Fruit fly (Drosophila melanogaster) whole organism, larva: ENCODE results near the gene CG3397.
"Not testable (repeated sequence)": the region's sequence is repeated elsewhere in the genome, so short reads cannot be mapped to it uniquely, and the experiment has no call there.

Source experiments
- noc ChIP-seq: fragments of 200-800 bp; sonication (Bioruptor generic); optimal IDR thresholded peaks from 3 replicates; lab custom pipeline; 2019; ENCODE audit warnings: missing biosample characterization, mild to moderate bottlenecking, missing genetic modification characterization, moderate library complexity

Gene CG3397

dm6 chr3R:11982547-11982946, 1.8 kb downstream of the CG3397 start:
- no peak for TF ChIP-seq noc

DNA sequence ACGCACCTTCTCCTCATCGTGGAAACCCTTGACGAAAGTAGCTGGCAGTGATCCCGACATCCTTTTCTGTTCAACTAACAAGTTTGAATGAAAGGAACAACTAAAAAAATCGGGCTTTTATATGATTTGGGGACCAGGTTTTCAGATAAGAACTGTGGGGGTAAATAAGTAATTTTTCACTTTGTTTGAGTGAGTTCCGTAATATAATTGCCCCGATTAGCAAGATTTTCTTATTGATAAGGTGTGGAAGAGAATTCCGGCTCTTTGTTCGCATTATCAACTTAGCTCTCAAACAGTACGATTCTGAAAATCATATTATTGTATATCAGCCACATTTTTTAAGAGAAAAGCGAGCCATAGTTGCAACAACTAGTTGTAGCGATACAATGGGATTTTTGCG, 2.4 kb downstream of the CG3397 start, which contains the start of gene CG12224:
Gene CG12224, minus strand, starts transcription at position 101 of the 400 bp plus-strand sequence.
- TF ChIP-seq noc = no peak

dm6 chr3R:11979879-11980571, 4.3 kb downstream of the CG3397 start, which contains the start of gene CG18547:
Gene CG18547, minus strand, starts transcription at chr3R:11980390.
- TF ChIP-seq noc = no peak

DNA sequence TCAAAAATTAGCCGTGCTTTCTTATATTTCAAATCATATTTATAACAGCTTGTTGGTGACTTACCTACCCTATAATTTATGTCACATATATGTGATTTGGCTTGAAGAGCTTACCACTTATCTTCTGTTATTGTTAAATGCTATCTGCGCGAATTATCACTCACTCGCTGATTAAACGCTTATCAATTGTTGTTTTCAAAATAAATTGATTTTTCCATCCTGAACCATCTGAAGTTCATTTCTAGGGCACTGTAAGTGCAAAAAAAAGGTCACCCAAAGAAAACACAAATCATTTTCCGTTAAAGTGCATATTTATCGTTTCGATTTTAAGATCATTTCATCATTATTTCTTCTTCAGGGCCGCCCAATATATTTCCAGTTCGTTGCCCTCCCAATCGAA, 6.1 kb downstream of the CG3397 start:
- TF ChIP-seq noc = no peak

- no peak for TF ChIP-seq noc
These were observed 7.0 kb downstream of the CG3397 start for dm6 chr3R:11977336-11977678.

DNA sequence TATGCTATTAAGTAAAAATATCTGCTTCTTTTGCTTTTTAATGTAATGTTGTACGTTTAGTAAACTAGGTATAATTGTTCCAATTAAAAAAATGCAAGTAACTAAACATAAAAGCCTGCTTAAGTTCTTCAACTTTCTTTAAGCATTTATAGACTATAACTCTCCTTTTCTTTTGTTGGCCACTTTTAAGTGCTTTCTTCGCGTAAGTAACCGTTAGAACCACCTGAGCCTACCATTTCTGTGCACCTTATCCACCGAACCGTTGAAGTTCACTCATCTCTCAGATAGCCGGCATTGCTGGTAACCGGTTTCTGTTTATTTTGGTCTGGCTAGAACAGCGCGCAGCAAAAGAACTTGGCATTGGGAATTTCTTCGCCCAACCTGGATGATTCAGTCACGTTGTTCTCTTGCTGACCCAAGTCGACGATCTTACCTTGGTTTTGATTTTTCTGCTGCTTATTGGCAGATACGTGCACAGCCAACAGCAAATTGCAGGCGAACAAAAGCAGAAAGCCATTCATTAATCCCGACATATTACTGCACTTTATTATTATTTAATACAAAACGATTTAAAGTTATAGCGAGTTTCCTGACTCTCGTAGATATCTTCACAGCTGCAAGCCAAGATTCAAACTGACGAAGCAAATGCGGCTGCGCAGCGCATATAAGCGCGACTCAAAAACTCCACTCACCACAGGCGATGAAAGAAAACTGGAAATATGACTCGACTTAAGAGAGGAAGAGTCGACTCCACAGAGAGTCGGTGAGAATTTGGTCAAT, 7.6 kb downstream of the CG3397 start, which contains the start of gene CG10005:
Gene CG10005, minus strand, starts transcription at position 642 of the 780 bp plus-strand sequence.
- no peak for TF ChIP-seq noc

DNA sequence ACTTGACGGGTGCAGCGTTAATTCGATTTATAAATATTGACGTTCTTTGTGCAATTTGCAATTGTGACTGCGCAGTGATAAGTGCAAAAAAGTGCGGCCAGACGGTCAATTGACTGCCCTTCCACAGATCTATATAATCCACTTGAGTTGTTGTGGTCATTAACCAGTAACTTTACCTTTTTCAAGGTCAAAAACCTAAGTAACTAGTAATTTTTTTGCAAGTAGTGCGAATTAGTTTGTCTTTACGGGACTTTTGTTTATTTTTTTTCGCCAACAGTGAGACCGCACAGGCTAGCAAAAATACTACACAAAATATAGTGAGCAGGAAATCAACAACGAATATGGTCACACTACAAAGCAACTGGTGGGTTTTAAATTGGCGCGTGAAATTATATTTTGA, 9.7 kb downstream of the CG3397 start, which contains the start of gene Tango9:
Gene Tango9, minus strand, starts transcription at position 280 of the 400 bp plus-strand sequence.
- TF ChIP-seq noc = no peak

- no peak for TF ChIP-seq noc
These were observed 10.5 kb downstream of the CG3397 start for dm6 chr3R:11973826-11974225.

DNA sequence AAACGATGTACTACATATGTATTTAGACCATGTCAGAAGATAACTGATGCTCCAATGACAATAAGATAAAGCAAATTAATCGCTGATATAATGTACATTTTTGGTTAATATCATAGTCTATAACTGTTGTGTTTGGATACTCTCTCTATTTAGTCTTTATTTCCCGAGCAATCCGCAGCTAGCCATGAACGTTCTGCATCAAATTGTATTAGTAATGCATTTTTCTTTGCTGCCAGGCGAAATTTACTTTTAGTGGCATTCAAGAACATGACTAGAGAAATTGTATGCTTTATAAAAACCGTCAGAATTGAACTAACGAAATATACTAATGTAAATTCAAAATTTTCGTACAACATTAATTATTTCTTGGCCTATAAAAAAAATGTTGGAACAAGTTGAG, 12.9 kb downstream of the CG3397 start, which contains the start of gene GC2:
Gene GC2, plus strand, starts transcription at position 301 of the 400 bp plus-strand sequence.
- no peak for TF ChIP-seq noc

DNA sequence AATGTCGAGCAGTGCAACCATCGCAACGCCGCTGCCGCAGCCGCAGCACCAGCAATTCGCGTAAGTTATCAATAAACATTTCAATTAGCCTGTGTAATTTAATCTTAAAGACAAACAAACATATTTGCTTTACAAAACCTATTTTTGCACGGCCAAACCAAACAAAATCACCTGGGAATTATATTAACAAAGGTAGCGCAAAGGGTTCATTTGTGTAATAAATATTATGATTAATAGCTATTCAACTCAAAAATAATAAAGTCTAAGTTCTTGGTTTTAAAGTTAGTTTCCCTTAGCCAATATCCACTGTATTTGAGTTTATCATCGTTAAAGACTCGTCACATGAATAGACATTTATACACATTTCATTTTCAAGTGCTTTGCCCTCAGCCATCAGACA, 15.1 kb downstream of the CG3397 start:
- TF ChIP-seq noc = peak; percentile 35

DNA sequence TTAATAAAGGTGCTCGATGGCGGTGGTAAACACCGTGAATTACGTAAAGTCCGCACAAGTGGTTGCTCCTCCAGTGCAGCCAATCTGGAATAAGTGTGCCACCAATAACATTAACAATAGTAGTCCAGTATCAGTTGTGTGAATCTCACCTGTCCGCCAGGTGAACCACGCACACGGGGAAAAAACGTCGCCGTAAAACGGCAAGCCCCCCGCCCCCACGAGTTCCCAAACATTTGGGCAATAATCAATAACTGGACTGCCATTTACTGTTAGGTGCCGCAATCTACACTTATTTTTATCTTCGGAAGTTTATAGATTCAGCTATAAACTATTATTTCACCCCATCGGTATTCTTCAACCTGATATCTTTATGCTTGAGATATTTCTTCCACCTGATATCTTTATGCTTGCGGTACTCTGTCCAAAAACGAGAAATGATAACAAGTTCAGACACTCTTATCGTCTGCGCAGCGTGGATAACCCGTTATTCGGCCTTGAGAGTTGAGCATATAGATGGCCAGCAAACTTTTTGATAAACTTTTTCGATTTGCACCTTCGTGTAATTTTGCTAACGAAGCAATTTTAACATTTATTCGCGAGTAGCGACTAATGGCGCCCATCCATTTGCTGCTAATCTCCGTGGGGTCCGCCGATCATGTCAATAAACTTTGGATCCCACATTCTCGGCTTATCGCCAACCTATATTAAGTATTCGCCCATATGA, 16.1 kb downstream of the CG3397 start:
- peak; percentile 15 for TF ChIP-seq noc

DNA sequence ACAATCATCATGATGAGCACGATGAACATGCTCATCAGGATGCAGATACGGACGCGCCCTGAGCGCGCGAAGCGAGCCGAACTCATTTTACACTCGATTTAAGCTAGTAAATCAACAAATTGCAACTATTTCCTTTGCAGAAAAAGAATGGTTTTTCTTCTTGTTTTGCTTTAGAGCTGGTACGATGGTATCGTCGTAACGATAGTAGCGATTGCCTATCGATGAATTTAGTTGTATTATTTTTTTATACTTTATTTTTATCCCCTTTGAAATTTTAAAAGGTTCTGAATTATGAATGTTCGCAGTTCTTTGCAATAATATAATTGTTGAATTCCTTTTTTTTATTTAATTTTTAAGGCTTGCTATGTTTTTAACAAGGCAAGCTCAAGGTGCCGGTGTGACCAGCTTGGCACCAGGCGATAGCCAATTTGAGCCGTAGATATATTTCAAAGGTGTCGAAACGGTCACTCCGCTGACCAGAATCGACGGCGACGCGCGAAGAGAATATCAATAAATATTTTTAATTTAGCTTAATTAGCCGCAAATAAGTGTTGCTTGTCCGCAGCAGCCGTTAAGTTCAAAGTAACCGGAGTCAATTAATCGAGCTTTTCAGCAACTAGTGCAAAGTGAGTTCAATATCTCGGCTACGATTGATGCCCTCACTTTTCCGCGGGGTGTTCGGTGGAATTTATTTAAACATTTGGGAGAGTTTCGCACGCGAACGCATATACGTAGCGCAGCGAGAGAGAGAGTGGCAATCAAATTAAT, 16.9 kb downstream of the CG3397 start, which contains the start of the genes CG12213 and GC1:
Gene CG12213, minus strand, starts transcription at position 430 of the 768 bp plus-strand sequence.
Gene GC1, plus strand, starts transcription at position 447 of the 768 bp plus-strand sequence.
- no peak for TF ChIP-seq noc

- no peak for TF ChIP-seq noc
These were observed 20.3 kb downstream of the CG3397 start for dm6 chr3R:11964000-11964399.

dm6 chr3R:11962739-11963214, 21.6 kb downstream of the CG3397 start, which contains the start of the genes CG3281 and aurA:
Gene CG3281, minus strand, starts transcription at chr3R:11962805.
Gene aurA, plus strand, starts transcription at chr3R:11963124.
- TF ChIP-seq noc = peak; percentile 74

DNA sequence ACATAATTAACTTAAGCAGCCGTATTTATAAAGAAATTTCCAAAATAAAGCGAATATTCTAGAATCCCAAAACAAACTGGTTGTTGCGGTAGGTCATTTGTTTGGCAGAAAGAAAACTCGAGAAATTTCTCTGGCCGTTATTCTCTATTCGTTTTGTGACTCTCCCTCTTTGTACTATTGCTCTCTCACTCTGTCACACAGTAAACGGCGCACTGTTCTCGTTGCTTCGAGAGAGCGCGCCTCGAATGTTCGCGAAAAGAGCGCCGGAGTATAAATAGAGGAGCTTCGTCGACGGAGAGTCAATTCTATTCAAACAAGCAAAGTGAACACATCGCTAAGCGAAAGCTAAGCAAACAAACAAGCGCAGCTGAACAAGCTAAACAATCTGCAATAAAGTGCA, 26.1 kb downstream of the CG3397 start, which contains the start of gene Hsp70Ab:
Gene Hsp70Ab, plus strand, starts transcription at position 301 of the 400 bp plus-strand sequence.
- not testable (repeated sequence) for TF ChIP-seq noc

DNA sequence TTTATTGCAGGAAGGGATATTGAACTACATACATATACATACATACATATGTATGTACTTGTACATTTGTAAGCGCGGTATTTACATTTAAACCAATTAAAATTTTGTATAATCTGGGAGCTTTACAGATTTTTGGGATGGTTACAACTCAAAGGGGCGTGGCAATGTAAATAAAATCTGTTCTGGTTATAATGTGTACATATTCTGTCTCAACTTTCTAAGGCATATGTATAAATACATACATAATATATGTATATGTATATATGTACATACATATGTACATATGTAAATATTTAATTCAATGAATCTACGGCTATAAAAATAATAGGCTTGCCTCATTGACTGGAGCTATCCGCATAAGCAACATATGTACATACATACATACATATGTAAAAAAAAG, 27.0 kb downstream of the CG3397 start:
- TF ChIP-seq noc = no peak
